Fruit fly (Drosophila melanogaster) whole organism, prepupa: Measurements from ENCODE around the gene CG32052.

Experiments
- CG4318 ChIP-seq: fragments of 200-800 bp; sonication (Bioruptor generic); optimal IDR thresholded peaks from 3 replicates; lab custom pipeline; 2017; ENCODE audit warnings: missing biosample characterization, mild to moderate bottlenecking, missing genetic modification characterization
- eg ChIP-seq: fragments of 200-800 bp; sonication (Bioruptor generic); IDR thresholded peaks from 3 replicates; pipeline ENCODE4 v1.3.6; 2022; ENCODE audit warnings: missing biosample characterization, missing genetic modification characterization
- fkh ChIP-seq: fragments of 200-800 bp; sonication (Bioruptor generic); optimal IDR thresholded peaks from 3 replicates; lab custom pipeline; 2017; ENCODE audit warnings: missing biosample characterization, mild to moderate bottlenecking, missing genetic modification characterization, moderate library complexity

DNA sequence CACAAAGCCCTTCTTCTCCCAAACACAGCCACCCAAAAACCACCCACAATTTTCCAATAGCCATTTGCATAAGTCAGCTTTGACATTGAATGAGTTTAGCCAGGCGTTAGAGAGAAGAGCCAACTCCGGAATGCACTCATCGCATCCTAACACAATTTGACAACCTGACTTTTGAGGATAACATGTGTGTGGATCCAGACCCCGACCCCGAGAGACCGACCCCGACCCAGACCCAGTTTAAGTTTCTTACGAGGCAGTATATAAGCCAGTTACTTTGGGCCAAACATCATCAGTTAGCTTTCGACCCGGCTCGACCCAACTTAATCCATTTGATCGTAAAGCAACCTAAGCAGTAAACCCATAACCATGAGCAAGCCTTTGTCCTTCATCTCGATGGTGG is 12.6 kb downstream of the CG32052 start, which contains the start of gene Ilp2:
- TF ChIP-seq eg (GFP tag; lab: Robert Waterston, UW) (no peak), CG4318 (GFP tag; lab: Kevin White, UChicago) (no peak), fkh (GFP tag; lab: Kevin White, UChicago) (no peak)
